Fruit fly (Drosophila melanogaster) whole organism, adult: Measurements from ENCODE around the gene TwdlY.

ENCODE experiments used
- CG11617 ChIP-seq: fragments of 200-800 bp; sonication (Bioruptor generic); optimal IDR thresholded peaks from 2 replicates; lab custom pipeline; 2017; ENCODE audit warnings: mild to moderate bottlenecking, missing biosample characterization, missing genetic modification reagents, missing genetic modification characterization
- CG12768 ChIP-seq: fragments of 200-800 bp; sonication (Bioruptor generic); optimal IDR thresholded peaks from 2 replicates; lab custom pipeline; 2017; ENCODE audit warnings: missing biosample characterization, missing genetic modification characterization, mild to moderate bottlenecking, moderate library complexity, missing genetic modification reagents
- CG14711 ChIP-seq: fragments of 200-800 bp; sonication (Bioruptor generic); optimal IDR thresholded peaks from 2 replicates; lab custom pipeline; 2018; ENCODE audit warnings: missing biosample characterization, mild to moderate bottlenecking, missing genetic modification characterization, moderate library complexity
- CG1620 ChIP-seq: fragments of 200-800 bp; sonication (Bioruptor generic); optimal IDR thresholded peaks from 2 replicates; lab custom pipeline; 2016; ENCODE audit warnings: missing biosample characterization, missing genetic modification characterization
- CG33017 ChIP-seq: fragments of 200-800 bp; sonication (Bioruptor generic); optimal IDR thresholded peaks from 2 replicates; lab custom pipeline; 2018; ENCODE audit warnings: missing biosample characterization, mild to moderate bottlenecking, missing genetic modification characterization, moderate library complexity
- CG5204 ChIP-seq: fragments of 200-800 bp; sonication (Bioruptor generic); optimal IDR thresholded peaks from 2 replicates; lab custom pipeline; 2016; ENCODE audit warnings: missing biosample characterization, missing genetic modification characterization
- CG7045 ChIP-seq: fragments of 200-800 bp; sonication (Bioruptor generic); optimal IDR thresholded peaks from 2 replicates; lab custom pipeline; 2017; ENCODE audit warnings: missing biosample characterization, mild to moderate bottlenecking, missing genetic modification characterization
- CG7101 ChIP-seq: fragments of 200-800 bp; sonication (Bioruptor generic); optimal IDR thresholded peaks from 2 replicates; lab custom pipeline; 2018; ENCODE audit warnings: missing biosample characterization, mild to moderate bottlenecking, missing genetic modification characterization, moderate library complexity
- Clk ChIP-seq: fragments of 200-800 bp; sonication (Bioruptor generic); optimal IDR thresholded peaks from 2 replicates; lab custom pipeline; 2017; ENCODE audit warnings: missing biosample characterization, missing genetic modification characterization
- Crg-1 ChIP-seq: fragments of 200-800 bp; sonication (Bioruptor generic); optimal IDR thresholded peaks from 2 replicates; lab custom pipeline; 2016; ENCODE audit warnings: missing biosample characterization, missing genetic modification characterization
- Hr96 ChIP-seq: fragments of 200-800 bp; sonication (Bioruptor generic); optimal IDR thresholded peaks from 2 replicates; lab custom pipeline; 2016; ENCODE audit warnings: missing biosample characterization, missing genetic modification characterization
- Mnt ChIP-seq: fragments of 200-800 bp; sonication (Bioruptor generic); optimal IDR thresholded peaks from 2 replicates; lab custom pipeline; 2016; ENCODE audit warnings: missing biosample characterization, mild to moderate bottlenecking, missing genetic modification characterization
- bab1 ChIP-seq: fragments of 200-800 bp; sonication (Bioruptor generic); optimal IDR thresholded peaks from 3 replicates; lab custom pipeline; 2019; ENCODE audit warnings: missing biosample characterization, mild to moderate bottlenecking, missing genetic modification characterization, moderate library complexity
- cic ChIP-seq: fragments of 200-800 bp; sonication (Bioruptor generic); optimal IDR thresholded peaks from 2 replicates; lab custom pipeline; 2017; ENCODE audit warnings: missing biosample characterization, mild to moderate bottlenecking, missing genetic modification characterization, moderate library complexity
- cnc ChIP-seq, 2 experiments: fragments of >200 bp; optimal IDR thresholded peaks; 2 replicates each; lab custom pipeline; 2017
- kay ChIP-seq: fragments of 200-800 bp; sonication (Bioruptor generic); peaks from one replicate; lab custom pipeline; 2016; ENCODE audit warnings: missing biosample characterization, missing genetic modification characterization, borderline replicate concordance
- ovo ChIP-seq: fragments of 200-800 bp; sonication (Bioruptor generic); optimal IDR thresholded peaks from 2 replicates; lab custom pipeline; 2016; ENCODE audit warnings: missing biosample characterization, missing genetic modification characterization
- pad ChIP-seq: fragments of 200-800 bp; sonication (Bioruptor generic); optimal IDR thresholded peaks from 3 replicates; lab custom pipeline; 2017; ENCODE audit warnings: missing biosample characterization, missing genetic modification characterization, mild to moderate bottlenecking, moderate library complexity, missing genetic modification reagents
- tj ChIP-seq: fragments of 200-800 bp; sonication (Bioruptor generic); optimal IDR thresholded peaks from 3 replicates; lab custom pipeline; 2017; ENCODE audit warnings: missing biosample characterization, mild to moderate bottlenecking, missing genetic modification characterization, moderate library complexity
- toe ChIP-seq: fragments of 200-800 bp; sonication (Bioruptor generic); optimal IDR thresholded peaks from 2 replicates; lab custom pipeline; 2016; ENCODE audit warnings: missing biosample characterization, missing genetic modification characterization

The TwdlY gene

DNA sequence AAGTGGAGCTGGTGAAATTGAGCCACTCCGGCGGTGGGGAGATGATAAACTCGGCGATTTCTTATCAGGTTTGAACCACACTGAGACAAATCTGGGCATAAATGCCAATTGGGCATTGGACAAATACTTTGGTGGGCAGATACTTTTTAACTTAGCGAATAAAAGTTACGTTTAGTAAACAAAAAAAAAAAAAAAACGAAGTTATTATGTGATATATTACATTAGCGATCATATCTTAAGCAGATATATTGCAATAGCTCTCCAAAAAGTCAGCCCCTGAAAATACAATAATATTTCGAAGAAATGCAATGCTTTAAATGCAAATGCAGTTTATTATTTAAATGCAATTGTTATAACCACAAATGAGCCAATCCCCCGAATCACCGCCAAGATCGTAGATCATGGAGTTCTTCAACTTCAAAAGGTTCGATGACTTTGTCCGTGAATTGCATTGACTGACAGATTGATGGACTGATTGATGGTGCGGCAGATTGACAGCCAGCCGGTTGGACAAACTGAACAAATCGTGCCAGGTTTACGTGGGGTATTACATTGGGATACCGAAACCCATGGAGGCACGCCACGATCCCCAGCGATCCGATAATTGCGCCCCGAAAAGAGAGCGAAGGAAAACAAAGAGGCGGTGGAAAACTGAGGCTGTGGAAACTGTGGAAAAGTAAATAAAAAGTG, 36.7 kb upstream of the TwdlY start:
- no peak for TF ChIP-seq bab1
- no peak for TF ChIP-seq CG11617 (GFP tag; lab: Kevin White, UChicago)
- TF ChIP-seq Crg-1: no peak
- TF ChIP-seq CG7101 (tag; lab: Kevin White, UChicago): no peak
- TF ChIP-seq CG7045 (GFP tag; lab: Kevin White, UChicago): no peak
- TF ChIP-seq Hr96 (GFP tag; lab: Kevin White, UChicago): no peak
- no peak for TF ChIP-seq CG1620 (GFP tag; lab: Kevin White, UChicago)
- no peak for TF ChIP-seq ovo
- no peak for TF ChIP-seq tj (GFP tag; lab: Kevin White, UChicago)
- TF ChIP-seq cnc (optimal IDR thresholded peaks at IDR 0.05; lab: Kevin White, UChicago): no peak
- TF ChIP-seq kay: no peak

DNA sequence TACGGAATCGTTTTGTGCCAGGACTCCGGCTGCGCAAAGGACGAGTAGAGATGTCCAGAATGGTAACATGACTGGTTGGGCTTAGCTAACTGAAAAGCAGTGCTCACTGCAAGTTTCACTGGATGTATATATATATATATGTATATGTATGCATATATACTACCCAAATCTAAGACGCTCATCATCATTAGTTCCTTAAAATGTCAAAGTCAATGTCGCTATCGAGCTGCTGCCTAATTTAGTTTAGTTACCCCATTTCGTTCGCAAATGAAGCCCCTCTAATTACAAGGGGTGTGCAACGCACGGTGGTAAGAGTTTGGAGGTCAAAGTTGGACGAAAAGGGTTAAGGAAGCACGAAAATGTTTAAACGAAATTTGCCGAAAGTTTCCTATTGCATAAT, 34.7 kb upstream of the TwdlY start, which contains the start of gene CG9676:
Gene CG9676, minus strand, starts transcription at position 101 of the 400 bp plus-strand sequence.
- TF ChIP-seq CG12768 (GFP tag; lab: Kevin White, UChicago): no peak
- no peak for TF ChIP-seq Mnt (GFP tag; lab: Kevin White, UChicago)
- no peak for TF ChIP-seq CG1620 (GFP tag; lab: Kevin White, UChicago)
- TF ChIP-seq CG7101 (tag; lab: Kevin White, UChicago): no peak
- no peak for TF ChIP-seq cnc (optimal IDR thresholded peaks at IDR 0.05; lab: Kevin White, UChicago)
- TF ChIP-seq CG14711 (tag; lab: Kevin White, UChicago): no peak
- no peak for TF ChIP-seq CG7045 (GFP tag; lab: Kevin White, UChicago)
- no peak for TF ChIP-seq pad (GFP tag; lab: Kevin White, UChicago)
- no peak for TF ChIP-seq CG33017 (tag; lab: Kevin White, UChicago)
- no peak for TF ChIP-seq toe (GFP tag; lab: Kevin White, UChicago)
- TF ChIP-seq Hr96 (GFP tag; lab: Kevin White, UChicago): no peak
- no peak for TF ChIP-seq Clk (GFP tag; lab: Kevin White, UChicago)
- no peak for TF ChIP-seq CG11617 (GFP tag; lab: Kevin White, UChicago)
- TF ChIP-seq tj (GFP tag; lab: Kevin White, UChicago): no peak

DNA sequence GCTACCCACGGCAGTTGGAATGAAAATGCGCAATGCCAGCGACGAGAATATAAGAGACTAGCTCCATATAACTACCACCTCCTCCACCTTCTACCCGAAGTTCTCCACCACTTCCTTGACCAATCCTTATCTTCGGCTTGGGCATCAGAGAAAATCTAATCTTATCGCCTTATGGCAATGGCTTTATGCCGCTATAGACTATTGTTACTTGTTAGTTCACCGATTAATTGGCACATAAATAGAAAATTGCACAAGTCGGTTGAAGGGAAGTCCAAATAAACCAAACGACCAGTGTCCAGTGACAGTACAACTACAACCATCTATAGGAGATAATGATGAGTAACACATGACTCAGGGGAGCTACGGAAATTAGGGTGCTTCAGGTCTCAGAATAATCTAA, 32.8 kb upstream of the TwdlY start, which contains the start of gene sphe:
Gene sphe, minus strand, starts transcription at position 32 of the 400 bp plus-strand sequence.
- TF ChIP-seq CG1620 (GFP tag; lab: Kevin White, UChicago) (no peak), ovo (no peak), CG33017 (tag; lab: Kevin White, UChicago) (no peak), kay (peak; percentile 69), CG7045 (GFP tag; lab: Kevin White, UChicago) (no peak), pad (GFP tag; lab: Kevin White, UChicago) (no peak), CG7101 (tag; lab: Kevin White, UChicago) (no peak), CG12768 (GFP tag; lab: Kevin White, UChicago) (no peak), toe (GFP tag; lab: Kevin White, UChicago) (no peak), CG14711 (tag; lab: Kevin White, UChicago) (no peak), CG5204 (GFP tag; lab: Kevin White, UChicago) (no peak), Clk (GFP tag; lab: Kevin White, UChicago) (no peak), cic (GFP tag; lab: Kevin White, UChicago) (peak; percentile 41), bab1 (no peak), CG11617 (GFP tag; lab: Kevin White, UChicago) (no peak), Hr96 (GFP tag; lab: Kevin White, UChicago) (no peak), tj (GFP tag; lab: Kevin White, UChicago) (no peak), Mnt (GFP tag; lab: Kevin White, UChicago) (peak; percentile 5), Crg-1 (no peak), cnc (optimal IDR thresholded peaks at IDR 0.05; lab: Kevin White, UChicago) (no peak)

DNA sequence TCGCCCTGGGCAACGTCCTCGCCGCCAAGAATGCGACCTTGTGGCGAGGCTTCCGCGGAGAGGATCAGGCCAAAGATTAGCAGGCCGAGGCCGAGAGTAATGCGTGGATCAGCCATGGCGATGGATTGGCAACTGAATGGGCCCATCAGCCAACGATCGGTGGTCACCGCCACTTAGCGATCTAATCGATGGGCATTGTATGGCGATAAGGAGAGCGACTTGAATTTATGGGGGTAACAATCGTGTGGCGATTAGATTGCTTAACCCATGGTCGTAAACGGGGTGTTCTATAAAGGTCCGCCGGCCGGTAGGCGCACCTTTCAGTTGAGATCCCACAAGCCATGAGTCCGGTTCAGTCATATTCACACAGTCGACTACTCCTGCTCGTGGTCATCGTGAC, 31.0 kb upstream of the TwdlY start, which contains the start of the genes CG9673 and CG4653:
Gene CG9673, minus strand, starts transcription at position 138 of the 400 bp plus-strand sequence.
Gene CG4653, plus strand, starts transcription at position 335 of the 400 bp plus-strand sequence.
- no peak for TF ChIP-seq CG14711 (tag; lab: Kevin White, UChicago)
- TF ChIP-seq CG12768 (GFP tag; lab: Kevin White, UChicago): no peak
- peak; percentile 34 for TF ChIP-seq Mnt (GFP tag; lab: Kevin White, UChicago)
- TF ChIP-seq cic (GFP tag; lab: Kevin White, UChicago): peak; percentile 23
- no peak for TF ChIP-seq cnc (optimal IDR thresholded peaks at IDR 0.05; lab: Kevin White, UChicago)

DNA sequence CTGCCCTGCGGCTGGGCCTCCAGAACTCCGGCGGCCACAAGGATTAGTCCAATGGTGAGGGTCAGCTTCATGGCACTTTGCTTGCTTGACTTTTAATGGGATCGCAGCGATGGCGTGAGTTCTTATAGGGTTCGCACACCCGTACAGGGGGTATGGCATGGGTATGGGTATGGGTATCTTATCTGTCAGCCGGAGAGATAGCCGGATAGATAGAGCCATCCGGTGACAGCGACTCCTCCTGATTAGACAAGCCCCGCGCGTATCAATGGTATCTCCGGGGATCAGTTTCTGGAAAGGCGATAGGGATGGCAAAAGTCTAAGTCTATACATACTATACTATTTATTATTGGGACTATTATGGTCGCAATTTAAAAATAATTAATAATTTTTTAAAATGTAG, 28.0 kb upstream of the TwdlY start, which contains the start of gene CG9672:
Gene CG9672, minus strand, starts transcription at position 101 of the 400 bp plus-strand sequence.
- TF ChIP-seq CG33017 (tag; lab: Kevin White, UChicago): no peak
- TF ChIP-seq CG7045 (GFP tag; lab: Kevin White, UChicago): no peak
- TF ChIP-seq pad (GFP tag; lab: Kevin White, UChicago): no peak
- no peak for TF ChIP-seq CG5204 (GFP tag; lab: Kevin White, UChicago)
- no peak for TF ChIP-seq CG7101 (tag; lab: Kevin White, UChicago)
- no peak for TF ChIP-seq bab1
- no peak for TF ChIP-seq kay
- TF ChIP-seq toe (GFP tag; lab: Kevin White, UChicago): no peak
- no peak for TF ChIP-seq CG11617 (GFP tag; lab: Kevin White, UChicago)
- TF ChIP-seq tj (GFP tag; lab: Kevin White, UChicago): no peak
- TF ChIP-seq Clk (GFP tag; lab: Kevin White, UChicago): no peak
- no peak for TF ChIP-seq cic (GFP tag; lab: Kevin White, UChicago)
- TF ChIP-seq CG12768 (GFP tag; lab: Kevin White, UChicago): no peak
- TF ChIP-seq ovo: no peak
